Worm (Caenorhabditis elegans) whole organism, L4 larva: ENCODE results near the gene T13F2.6.

ENCODE experiments used
- T20F7.1 ChIP-seq: fragments of 200-800 bp; sonication (Bioruptor generic); optimal IDR thresholded peaks from 2 replicates; lab custom pipeline; 2018; ENCODE audit warnings: mild to moderate bottlenecking, missing genetic modification characterization, missing compliant biosample characterization
- Y105C5A.15 ChIP-seq: fragments of 200-800 bp; sonication (Bioruptor generic); IDR thresholded peaks from 2 replicates; pipeline ENCODE4 v1.3.6; 2022; ENCODE audit warnings: missing genetic modification characterization, missing compliant biosample characterization
- ZK337.2 ChIP-seq: fragments of 200-800 bp; sonication (Bioruptor generic); IDR thresholded peaks from 2 replicates; pipeline ENCODE4 v1.3.6; 2022; ENCODE audit warnings: missing genetic modification reagents, missing genetic modification characterization, missing compliant biosample characterization
- aha-1 ChIP-seq: fragments of 150-350 bp; peaks from one replicate; lab custom pipeline; 2014; ENCODE audit warnings: missing biosample characterization, missing genetic modification characterization
- aly-2 ChIP-seq: sonication (generic microtip); optimal IDR thresholded peaks from 2 replicates; lab custom pipeline; 2018; ENCODE audit warnings: missing biosample characterization, missing genetic modification characterization
- ama-1 ChIP-seq: fragments of 150-350 bp; optimal IDR thresholded peaks from 2 replicates; lab custom pipeline; 2014; ENCODE audit warnings: inconsistent platforms, mixed read lengths
- ceh-20 ChIP-seq: fragments of 200-800 bp; sonication (Bioruptor generic); IDR thresholded peaks from 2 replicates; pipeline ENCODE4 v1.3.6; 2022; ENCODE audit warnings: missing genetic modification reagents, missing genetic modification characterization, missing compliant biosample characterization
- ceh-28 ChIP-seq: fragments of 150-350 bp; optimal IDR thresholded peaks from 2 replicates; lab custom pipeline; 2014; ENCODE audit warnings: missing biosample characterization, missing genetic modification reagents, missing genetic modification characterization
- ceh-62 ChIP-seq: sonication (generic microtip); optimal IDR thresholded peaks from 2 replicates; lab custom pipeline; 2017; ENCODE audit warnings: missing biosample characterization, missing genetic modification characterization
- ceh-82 ChIP-seq: sonication (generic microtip); optimal IDR thresholded peaks from 2 replicates; lab custom pipeline; 2017; ENCODE audit warnings: missing biosample characterization, missing genetic modification characterization
- ces-1 ChIP-seq: fragments of 150-350 bp; sonication (generic microtip); optimal IDR thresholded peaks from 4 replicates; lab custom pipeline; 2014; ENCODE audit warnings: missing biosample characterization, missing genetic modification reagents, missing genetic modification characterization
- cey-2 ChIP-seq: sonication (generic microtip); optimal IDR thresholded peaks from 3 replicates; lab custom pipeline; 2017; ENCODE audit warnings: missing genetic modification characterization, mild to moderate bottlenecking, missing compliant biosample characterization, antibody characterized with exemption, borderline replicate concordance; ENCODE audit not compliant: insufficient read depth
- ctbp-1 ChIP-seq: fragments of 200-800 bp; sonication (Bioruptor generic); IDR thresholded peaks from 2 replicates; pipeline ENCODE4 v1.3.6; 2022; ENCODE audit warnings: missing genetic modification reagents, missing genetic modification characterization, missing compliant biosample characterization
- daf-16 ChIP-seq, 3 experiments: sonication (generic microtip); optimal IDR thresholded peaks; 2 replicates each; lab custom pipeline; 2016 to 2017; ENCODE audit warnings: missing genetic modification characterization in 3 of 3, missing genetic modification reagents in 3 of 3, mild to moderate bottlenecking in 2 of 3, missing compliant biosample characterization in 2 of 3, missing biosample characterization in 1 of 3, moderate library complexity in 1 of 3
- daf-8 ChIP-seq: fragments of 200-800 bp; sonication (Bioruptor generic); IDR thresholded peaks from 2 replicates; pipeline ENCODE4 v1.3.6; 2022; ENCODE audit warnings: missing genetic modification characterization, missing compliant biosample characterization
- dmd-8 ChIP-seq: fragments of 200-800 bp; sonication (Bioruptor generic); IDR thresholded peaks from 2 replicates; pipeline ENCODE4 v1.3.6; 2022; ENCODE audit warnings: missing genetic modification characterization, missing compliant biosample characterization
- dpl-1 ChIP-seq: fragments of 150-350 bp; optimal IDR thresholded peaks from 2 replicates; lab custom pipeline; 2014; ENCODE audit warnings: missing biosample characterization, missing genetic modification reagents, missing genetic modification characterization
- duxl-1 ChIP-seq: sonication (generic microtip); optimal IDR thresholded peaks from 2 replicates; lab custom pipeline; 2016; ENCODE audit warnings: mild to moderate bottlenecking, missing genetic modification characterization, moderate library complexity, missing compliant biosample characterization; ENCODE audit not compliant: poor library complexity
- egl-43 ChIP-seq: fragments of 200-800 bp; sonication (Bioruptor generic); IDR thresholded peaks from 2 replicates; pipeline ENCODE4 v1.3.6; 2022; ENCODE audit warnings: missing genetic modification reagents, missing genetic modification characterization, missing compliant biosample characterization
- fkh-10 ChIP-seq: fragments of 150-350 bp; optimal IDR thresholded peaks from 2 replicates; lab custom pipeline; 2014; ENCODE audit warnings: missing biosample characterization, missing genetic modification reagents, missing genetic modification characterization
- gei-8 ChIP-seq: fragments of 200-800 bp; sonication (Bioruptor generic); optimal IDR thresholded peaks from 2 replicates; lab custom pipeline; 2018; ENCODE audit warnings: mild to moderate bottlenecking, missing genetic modification characterization, missing compliant biosample characterization
- hif-1 ChIP-seq, 2 experiments: sonication (generic microtip); optimal IDR thresholded peaks; 2 replicates each; lab custom pipeline; 2016 to 2017; ENCODE audit warnings: missing compliant biosample characterization in 2 of 2, missing genetic modification characterization in 2 of 2, missing genetic modification reagents in 2 of 2, missing genotype in 2 of 2, mild to moderate bottlenecking in 1 of 2
- hmg-1.1 ChIP-seq: fragments of 200-800 bp; sonication (Bioruptor generic); IDR thresholded peaks from 2 replicates; pipeline ENCODE4 v1.3.6; 2022; ENCODE audit warnings: missing genetic modification reagents, missing genetic modification characterization, missing compliant biosample characterization
- madf-9 ChIP-seq: fragments of 200-800 bp; sonication (Bioruptor generic); conservative IDR thresholded peaks from 2 replicates; pipeline ENCODE4 v1.3.6; 2022; ENCODE audit warnings: missing genetic modification reagents, missing genetic modification characterization, missing compliant biosample characterization
- mdt-29 ChIP-seq: fragments of 200-800 bp; sonication (Bioruptor generic); IDR thresholded peaks from 2 replicates; pipeline ENCODE4 v1.3.6; 2022; ENCODE audit warnings: missing genetic modification reagents, missing genetic modification characterization, missing compliant biosample characterization
- mxl-2 ChIP-seq: fragments of 200-800 bp; sonication (Bioruptor generic); conservative IDR thresholded peaks from 2 replicates; pipeline ENCODE4 v1.3.6; 2022; ENCODE audit warnings: missing genetic modification reagents, missing genetic modification characterization, missing compliant biosample characterization
- nhr-10 ChIP-seq: fragments of 150-350 bp; optimal IDR thresholded peaks from 2 replicates; lab custom pipeline; 2014; ENCODE audit warnings: missing biosample characterization, missing genetic modification characterization
- nhr-11 ChIP-seq: fragments of 150-350 bp; optimal IDR thresholded peaks from 2 replicates; lab custom pipeline; 2014; ENCODE audit warnings: missing biosample characterization, missing genetic modification characterization
- nhr-111 ChIP-seq: fragments of 200-800 bp; sonication (Bioruptor generic); optimal IDR thresholded peaks from 2 replicates; lab custom pipeline; 2018; ENCODE audit warnings: mild to moderate bottlenecking, missing genetic modification characterization, missing compliant biosample characterization
- nhr-237 ChIP-seq: sonication (generic microtip); optimal IDR thresholded peaks from 2 replicates; lab custom pipeline; 2017; ENCODE audit warnings: missing biosample characterization, missing genetic modification characterization
- nhr-6 ChIP-seq: fragments of 150-350 bp; optimal IDR thresholded peaks from 2 replicates; lab custom pipeline; 2014; ENCODE audit warnings: missing biosample characterization, missing genetic modification characterization
- nhr-76 ChIP-seq: fragments of 150-350 bp; optimal IDR thresholded peaks from 2 replicates; lab custom pipeline; 2014; ENCODE audit warnings: missing biosample characterization, missing genetic modification characterization
- pha-4 ChIP-seq, 2 experiments: fragments of 150-350 bp in 1 of 2; fragments of 200-800 bp in 1 of 2; sonication (Bioruptor generic) in 1 of 2; IDR thresholded peaks in 1 of 2; optimal IDR thresholded peaks in 1 of 2; 2 replicates each; pipeline versions ENCODE4 v1.3.6 to Lab custom; 2014 to 2022; ENCODE audit warnings: missing genetic modification characterization in 2 of 2, missing genetic modification reagents in 2 of 2, missing biosample characterization in 1 of 2, missing compliant biosample characterization in 1 of 2
- php-3 ChIP-seq: fragments of 200-800 bp; sonication (Bioruptor generic); IDR thresholded peaks from 2 replicates; pipeline ENCODE4 v1.3.6; 2022; ENCODE audit warnings: missing genetic modification reagents, missing genetic modification characterization, missing compliant biosample characterization
- rbr-2 ChIP-seq: sonication (generic microtip); optimal IDR thresholded peaks from 2 replicates; lab custom pipeline; 2016; ENCODE audit warnings: missing genotype, missing genetic modification characterization, missing compliant biosample characterization
- saeg-2 ChIP-seq: fragments of 200-800 bp; sonication (Bioruptor generic); IDR thresholded peaks from 2 replicates; pipeline ENCODE4 v1.3.6; 2022; ENCODE audit warnings: missing genetic modification reagents, missing genetic modification characterization, missing compliant biosample characterization
- skn-1 ChIP-seq: fragments of 150-350 bp; optimal IDR thresholded peaks from 2 replicates; lab custom pipeline; 2014; ENCODE audit warnings: missing biosample characterization, missing genetic modification characterization
- spr-3 ChIP-seq: fragments of 200-800 bp; sonication (Bioruptor generic); optimal IDR thresholded peaks from 2 replicates; lab custom pipeline; 2018; ENCODE audit warnings: mild to moderate bottlenecking, missing genetic modification characterization, missing compliant biosample characterization
- tag-97 ChIP-seq: fragments of 200-800 bp; sonication (Bioruptor generic); IDR thresholded peaks from 2 replicates; pipeline ENCODE4 v1.3.6; 2022; ENCODE audit warnings: missing genetic modification characterization, missing compliant biosample characterization
- unc-130 ChIP-seq: sonication (generic microtip); optimal IDR thresholded peaks from 2 replicates; lab custom pipeline; 2016; ENCODE audit warnings: missing genetic modification reagents, missing genetic modification characterization, missing compliant biosample characterization
- unc-39 ChIP-seq: sonication (generic microtip); optimal IDR thresholded peaks from 2 replicates; lab custom pipeline; 2017; ENCODE audit warnings: missing biosample characterization, missing genetic modification characterization
- unc-62 ChIP-seq, 3 experiments: fragments of 150-350 bp in 1 of 3; sonication (generic microtip); optimal IDR thresholded peaks in 2 of 3; peaks in 1 of 3; 1 replicate in 1 of 3; 2 replicates in 2 of 3; lab custom pipeline; 2014 to 2017; ENCODE audit warnings: missing biosample characterization in 3 of 3, missing genetic modification characterization in 3 of 3, missing genetic modification reagents in 3 of 3, missing genotype in 1 of 3
- zag-1 ChIP-seq: fragments of 150-350 bp; optimal IDR thresholded peaks from 2 replicates; lab custom pipeline; 2014; ENCODE audit warnings: missing biosample characterization, missing genetic modification characterization
- zfp-2 ChIP-seq: sonication (generic microtip); optimal IDR thresholded peaks from 2 replicates; lab custom pipeline; 2016; ENCODE audit warnings: mild to moderate bottlenecking, missing genetic modification characterization, missing compliant biosample characterization
- zfp-3 ChIP-seq: fragments of 200-800 bp; sonication (Bioruptor generic); conservative IDR thresholded peaks from 2 replicates; pipeline ENCODE4 v1.3.6; 2022; ENCODE audit warnings: missing genetic modification reagents, missing genetic modification characterization, missing compliant biosample characterization
- zip-2 ChIP-seq: fragments of 150-350 bp; optimal IDR thresholded peaks from 2 replicates; lab custom pipeline; 2014; ENCODE audit warnings: missing biosample characterization, missing genetic modification characterization

The T13F2.6 gene

DNA sequence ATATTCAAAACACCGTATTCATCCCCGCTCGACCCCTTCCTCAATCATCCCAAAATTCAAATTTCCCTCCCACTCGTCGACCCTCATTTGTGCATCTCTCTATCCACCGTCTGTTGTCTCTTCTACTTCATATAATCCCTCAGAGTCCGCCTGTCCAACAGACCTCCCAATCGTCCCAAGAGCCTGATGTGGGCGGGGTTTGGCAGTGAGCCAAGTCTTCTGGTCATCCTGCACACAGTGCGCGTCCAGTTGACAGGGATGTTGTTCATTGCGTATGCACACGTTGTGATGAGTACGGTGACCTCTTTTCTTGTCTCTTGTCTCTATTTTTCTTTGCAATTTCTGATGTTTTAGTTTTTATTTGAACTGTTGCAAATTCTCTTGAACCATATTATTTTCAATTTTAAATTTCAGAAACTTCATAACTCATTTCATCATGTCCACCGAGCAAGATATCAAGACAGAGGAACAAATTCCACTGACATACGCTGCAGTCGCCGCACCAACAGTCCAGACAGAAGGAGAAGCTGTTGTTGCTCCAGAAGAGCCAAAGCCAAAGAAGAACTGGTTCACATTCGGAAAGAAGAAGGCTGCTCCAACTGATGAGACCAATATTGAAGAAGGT lies 5.9 kb upstream of the T13F2.6 start, which contains the start of gene cav-1:
cav-1 (plus strand) TSS at position 415 of the 625 bp plus-strand sequence.
- TF ChIP-seq Y105C5A.15 (GFP tag; lab: Robert Waterston, UW) (no peak), unc-39 (tag; lab: Kevin White, UChicago) (no peak), fkh-10 (GFP tag; lab: Kevin White, UChicago) (no peak), nhr-11 (tag; lab: Kevin White, UChicago) (no peak), cey-2 (tag; lab: Kevin White, UChicago) (no peak), ceh-62 (tag; lab: Kevin White, UChicago) (no peak), egl-43 (no peak), nhr-111 (no peak), ceh-20 (GFP tag; lab: Robert Waterston, UW) (no peak), hif-1 (tag; optimal IDR thresholded peaks at IDR 0.05; lab: Kevin White, UChicago) (no peak), hmg-1.1 (no peak), ama-1 (lab: Kevin White, UChicago) (no peak), zfp-3 (no peak), nhr-237 (tag; lab: Kevin White, UChicago) (no peak)

DNA sequence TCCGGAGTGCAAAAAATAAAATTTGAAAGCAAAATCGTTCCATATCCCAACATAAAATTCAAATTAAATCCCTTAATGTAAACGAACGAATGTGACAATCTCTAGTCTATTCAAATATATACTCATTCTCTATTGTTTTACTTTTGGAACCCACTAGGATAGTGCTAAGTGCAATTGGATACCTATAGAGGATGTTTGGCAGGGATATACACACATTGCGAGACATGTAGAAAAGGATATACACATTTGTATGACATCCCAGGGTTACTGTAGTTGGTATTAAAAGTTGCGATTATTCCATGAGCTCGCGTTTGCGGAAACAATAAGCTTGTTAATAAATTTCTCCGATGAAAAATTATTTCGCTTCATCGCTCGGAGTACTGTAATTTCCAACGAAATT lies 4.7 kb upstream of the T13F2.6 start:
- TF ChIP-seq zip-2 (tag; lab: Kevin White, UChicago), result no peak
- no peak for TF ChIP-seq dmd-8 (GFP tag; lab: Robert Waterston, UW)
- no peak for TF ChIP-seq madf-9 (GFP tag; lab: Robert Waterston, UW)
- TF ChIP-seq ctbp-1 (GFP tag; lab: Robert Waterston, UW), result no peak
- no peak for TF ChIP-seq T20F7.1 (GFP tag; lab: Kevin White, UChicago)
- TF ChIP-seq daf-8, result no peak
- no peak for TF ChIP-seq nhr-76 (tag; lab: Kevin White, UChicago)
- TF ChIP-seq aha-1 (tag; lab: Kevin White, UChicago), result no peak
- no peak for TF ChIP-seq ZK337.2 (GFP tag; lab: Robert Waterston, UW)
- TF ChIP-seq skn-1, result no peak
- no peak for TF ChIP-seq zag-1

DNA sequence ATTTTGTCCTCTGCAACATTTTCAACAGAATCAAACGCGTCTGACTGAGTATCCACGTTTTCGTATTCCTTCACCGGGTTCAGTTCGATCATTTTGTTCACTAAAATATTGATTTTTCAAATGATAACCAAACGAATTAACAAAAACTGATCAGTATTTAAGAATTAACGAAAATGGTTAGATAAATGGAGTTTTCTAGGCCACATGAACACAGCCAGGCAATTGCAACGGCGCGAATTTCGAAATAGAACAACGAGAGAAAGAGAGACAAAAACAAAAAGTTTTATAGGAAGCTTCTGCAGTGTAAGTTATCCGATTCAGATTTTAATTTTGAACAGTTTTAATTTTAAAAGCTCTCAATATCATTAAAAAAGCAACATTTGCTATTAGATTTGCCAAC lies 586 bp upstream of the T13F2.6 start, which contains the start of gene sna-2:
sna-2 (minus strand) TSS at position 100 of the 400 bp plus-strand sequence.
- no peak for TF ChIP-seq daf-8
- TF ChIP-seq hif-1 (tag; optimal IDR thresholded peaks at IDR 0.05; lab: Kevin White, UChicago), result peak in 1 of 2 experiments; percentile 57
- TF ChIP-seq spr-3, result no peak
- no peak for TF ChIP-seq nhr-111
- TF ChIP-seq tag-97 (GFP tag; lab: Robert Waterston, UW), result no peak
- TF ChIP-seq mdt-29 (GFP tag; lab: Robert Waterston, UW), result no peak
- TF ChIP-seq daf-16 (GFP tag; optimal IDR thresholded peaks at IDR 0.05; lab: Kevin White, UChicago), result no peak
- no peak for TF ChIP-seq daf-16 (tag; optimal IDR thresholded peaks at IDR 0.05; lab: Kevin White, UChicago)
- no peak for TF ChIP-seq duxl-1
- no peak for TF ChIP-seq php-3
- no peak for TF ChIP-seq aly-2 (tag; lab: Kevin White, UChicago)
- TF ChIP-seq zfp-2 (tag; lab: Kevin White, UChicago), result no peak
- TF ChIP-seq ces-1 (GFP tag; lab: Kevin White, UChicago), result no peak
- TF ChIP-seq dmd-8 (GFP tag; lab: Robert Waterston, UW), result no peak
- no peak for TF ChIP-seq ceh-82 (tag; lab: Kevin White, UChicago)
- no peak for TF ChIP-seq cey-2 (tag; lab: Kevin White, UChicago)
- TF ChIP-seq mxl-2 (GFP tag; lab: Robert Waterston, UW), result no peak
- TF ChIP-seq nhr-6 (tag; lab: Kevin White, UChicago), result peak; percentile 44
- TF ChIP-seq nhr-10, result no peak
- no peak for TF ChIP-seq unc-130 (GFP tag; lab: Kevin White, UChicago)
- no peak for TF ChIP-seq gei-8
- TF ChIP-seq saeg-2 (GFP tag; lab: Robert Waterston, UW), result no peak
- TF ChIP-seq ceh-28 (tag; lab: Kevin White, UChicago), result no peak
- no peak for TF ChIP-seq pha-4 (GFP tag; IDR thresholded peaks at IDR 0.05; lab: Robert Waterston, UW)
- TF ChIP-seq pha-4 (tag; optimal IDR thresholded peaks at IDR 0.05; lab: Kevin White, UChicago), result no peak
- TF ChIP-seq zag-1, result no peak
- no peak for TF ChIP-seq nhr-11 (tag; lab: Kevin White, UChicago)
- TF ChIP-seq dpl-1 (GFP tag; lab: Kevin White, UChicago), result peak; percentile 92
- TF ChIP-seq rbr-2 (tag; lab: Kevin White, UChicago), result no peak
- no peak for TF ChIP-seq unc-62 (GFP tag; optimal IDR thresholded peaks at IDR 0.05 in 1 of 2; lab: Kevin White, UChicago)
- no peak for TF ChIP-seq unc-62 (tag; optimal IDR thresholded peaks at IDR 0.05; lab: Kevin White, UChicago)
